Fruit fly (Drosophila melanogaster) Kc167 (cell line): ENCODE data around the gene CG32488.

ENCODE experiments used
- Myc ChIP-seq: fragments of >200 bp; optimal IDR thresholded peaks from 2 replicates; lab custom pipeline; 2017; ENCODE audit warnings: missing external identifiers
- insv ChIP-seq: fragments of >200 bp; optimal IDR thresholded peaks from 3 replicates; lab custom pipeline; 2018; ENCODE audit warnings: missing external identifiers
- ttk ChIP-seq: sonication (Bioruptor generic); optimal IDR thresholded peaks from 2 replicates; lab custom pipeline; 2017; ENCODE audit warnings: missing external identifiers

DNA sequence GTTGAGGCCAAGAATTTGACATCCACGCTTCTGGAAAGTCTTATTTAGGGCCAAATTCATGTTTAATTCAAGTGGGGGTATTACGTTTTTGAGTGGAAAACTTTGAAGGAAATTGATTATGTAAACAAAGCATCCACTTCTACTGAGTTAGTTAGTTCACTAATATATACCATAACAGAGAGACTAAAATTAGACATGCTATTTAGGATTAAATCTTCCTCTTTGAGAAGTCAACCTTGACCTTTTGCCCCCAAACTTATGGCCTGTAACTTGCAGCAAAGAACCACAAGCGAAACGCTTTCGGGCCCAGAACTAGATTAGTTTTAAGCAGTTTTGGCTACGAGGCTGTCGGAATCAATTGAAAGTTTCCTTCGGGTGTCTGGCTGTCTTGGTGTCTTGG lies 1.3 kb upstream of the CG32488 start, which contains the start of gene CG32487:
- TF ChIP-seq ttk (lab: Kevin White, UChicago) (no peak), insv (lab: Kevin White, UChicago) (no peak), Myc (no peak)
